Fruit fly (Drosophila melanogaster): Measurements from ENCODE around the gene RabGGTa.

The RabGGTa gene

DNA sequence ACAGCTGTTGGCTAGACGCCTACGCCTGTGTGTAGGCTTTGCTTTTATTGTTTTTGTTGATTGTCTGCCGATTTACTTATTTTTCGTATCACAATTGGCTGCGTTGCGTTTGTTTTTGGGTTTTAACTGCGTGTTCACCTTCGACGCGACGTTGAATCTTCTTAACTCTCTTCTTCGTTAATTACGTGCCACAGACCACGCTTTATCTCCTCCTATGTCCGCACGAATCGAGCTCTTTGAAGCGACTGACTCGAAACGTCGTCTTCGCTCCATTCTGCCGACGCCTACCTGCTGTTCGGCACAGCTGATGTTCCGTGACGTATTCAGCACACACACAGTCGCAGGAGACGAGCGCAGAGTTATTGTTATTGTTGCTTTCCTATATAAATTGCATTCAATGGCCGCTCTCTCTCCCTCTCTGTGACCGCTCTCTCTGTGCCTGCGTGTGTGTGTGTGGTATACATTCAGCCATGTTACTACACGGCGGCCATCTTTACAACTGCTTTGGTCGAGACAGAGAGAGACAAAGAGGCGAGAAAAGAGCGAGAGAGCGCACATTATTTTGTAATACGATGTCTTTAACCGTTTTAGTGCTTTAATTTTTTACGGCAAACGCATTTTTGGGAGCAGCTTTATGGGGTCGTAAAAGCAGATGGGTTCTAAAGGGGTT is 40.9 kb upstream of the RabGGTa start, which contains the start of gene corto (continued):
- TF ChIP-seq sage (GFP tag; optimal IDR thresholded peaks at IDR 0.05) (peak; percentile 13), Hr78 (GFP tag; optimal IDR thresholded peaks at IDR 0.05) (no peak), CG9705 (GFP tag; optimal IDR thresholded peaks at IDR 0.05) (no peak)

DNA sequence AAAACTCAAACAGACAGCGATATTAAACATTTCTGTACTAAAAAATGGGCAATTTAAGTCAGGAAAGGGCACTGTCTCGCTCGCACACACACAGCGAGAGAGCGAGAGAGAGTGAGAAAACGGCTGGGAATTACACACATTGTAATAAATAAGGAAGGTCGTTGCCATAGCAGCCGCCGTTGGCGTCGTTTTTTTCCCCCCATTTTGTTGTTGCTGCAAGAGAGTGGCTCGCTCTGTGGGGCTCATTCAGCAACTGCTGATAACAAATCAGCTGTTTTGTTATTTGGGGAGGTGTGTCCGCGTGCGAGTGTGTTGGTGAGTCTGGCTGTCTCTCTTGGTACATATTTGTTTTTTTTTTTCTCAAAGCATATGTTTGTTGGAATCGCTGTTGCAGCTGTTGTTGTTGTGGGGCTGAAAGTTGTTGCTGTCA is 40.0 kb upstream of the RabGGTa start:
- TF ChIP-seq Hr83 (GFP tag; optimal IDR thresholded peaks at IDR 0.05; ENCODE audit: poor library complexity, severe bottlenecking) (peak; percentile 73), Sp1 (GFP tag; optimal IDR thresholded peaks at IDR 0.05) (peak; percentile 8), CG9705 (GFP tag; optimal IDR thresholded peaks at IDR 0.05) (no peak), CG32264 (GFP tag; optimal IDR thresholded peaks at IDR 0.05) (peak; percentile 14), h (GFP tag; optimal IDR thresholded peaks at IDR 0.05) (peak; percentile 48), br (GFP tag; optimal IDR thresholded peaks at IDR 0.05) (peak; percentile 73), dmrt93B (GFP tag; optimal IDR thresholded peaks at IDR 0.05) (no peak), foxo (GFP tag; optimal IDR thresholded peaks at IDR 0.05) (peak in 1 of 2 experiments; percentile 6), fru (GFP tag; optimal IDR thresholded peaks at IDR 0.05) (peak; percentile 48), OdsH (GFP tag; optimal IDR thresholded peaks at IDR 0.05) (peak; percentile 40), psq (GFP tag; optimal IDR thresholded peaks at IDR 0.05) (peak; percentile 8), Dfd (GFP tag; optimal IDR thresholded peaks at IDR 0.05) (no peak), Hnf4 (GFP tag; optimal IDR thresholded peaks at IDR 0.05) (peak; percentile 37), rgr (GFP tag; optimal IDR thresholded peaks at IDR 0.05) (peak; percentile 35), Mio (GFP tag; optimal IDR thresholded peaks at IDR 0.05) (peak; percentile 12), jim (GFP tag; optimal IDR thresholded peaks at IDR 0.05) (peak; percentile 73), sage (GFP tag; optimal IDR thresholded peaks at IDR 0.05) (peak; percentile 60), woc (GFP tag; optimal IDR thresholded peaks at IDR 0.05) (no peak), CrebA (GFP tag; optimal IDR thresholded peaks at IDR 0.05; ENCODE audit: borderline replicate concordance) (peak; percentile 80), dl (GFP tag; optimal IDR thresholded peaks at IDR 0.05; ENCODE audit: insufficient read depth in 1 of 2, partially characterized antibody in 2 of 2) (peak in 1 of 2 experiments; percentile 61), brk (GFP tag; optimal IDR thresholded peaks at IDR 0.05) (peak; percentile 77), Rel (GFP tag; optimal IDR thresholded peaks at IDR 0.05) (peak; percentile 78), Rel (tag; optimal IDR thresholded peaks at IDR 0.05) (peak; percentile 93), Dif (GFP tag; optimal IDR thresholded peaks at IDR 0.05; ENCODE audit: partially characterized antibody) (peak; percentile 74), sv (GFP tag; optimal IDR thresholded peaks at IDR 0.05) (no peak)

DNA sequence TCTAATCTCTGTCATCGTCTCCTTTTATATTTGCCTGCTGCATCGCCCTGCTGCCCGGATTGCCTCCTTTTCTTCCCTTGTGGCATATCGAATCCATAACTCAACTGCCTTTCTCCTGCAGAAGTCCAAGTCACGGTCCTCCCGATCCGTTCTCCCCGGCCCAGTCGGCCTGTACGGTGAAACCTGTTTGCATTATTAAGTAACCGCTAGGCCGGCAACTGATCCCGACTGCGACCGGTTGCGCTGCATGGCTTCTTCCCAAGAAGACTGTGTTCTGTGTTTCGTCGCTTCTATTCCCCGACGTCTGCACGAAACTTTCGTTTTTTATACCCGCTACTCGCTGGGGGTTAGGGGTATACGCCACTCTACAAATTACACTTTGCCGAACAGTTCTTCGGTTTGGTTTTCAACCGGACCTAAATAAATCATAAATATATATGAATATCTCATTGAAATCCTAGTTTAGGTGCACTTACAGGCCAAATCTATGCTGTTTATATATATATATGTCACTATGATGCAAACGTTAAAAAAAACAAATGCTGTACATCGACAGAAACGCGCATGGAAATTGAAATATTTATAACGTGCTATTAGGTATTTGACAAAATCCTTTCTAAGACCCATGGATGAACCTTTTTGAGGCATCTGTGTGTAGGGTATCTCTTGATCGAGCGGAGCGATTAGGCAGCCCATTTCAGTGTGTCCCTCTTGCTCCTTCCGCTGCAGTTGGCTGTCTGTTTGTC is 38.2 kb upstream of the RabGGTa start:
- no peak for TF ChIP-seq Abd-B (GFP tag; optimal IDR thresholded peaks at IDR 0.05)
- no peak for TF ChIP-seq Rel (GFP tag; optimal IDR thresholded peaks at IDR 0.05)
- TF ChIP-seq Rel (tag; optimal IDR thresholded peaks at IDR 0.05) = no peak
- TF ChIP-seq pan (optimal IDR thresholded peaks at IDR 0.05) = no peak
- TF ChIP-seq fru (GFP tag; optimal IDR thresholded peaks at IDR 0.05) = peak; percentile 65
- TF ChIP-seq sage (GFP tag; optimal IDR thresholded peaks at IDR 0.05) = peak; percentile 29
- TF ChIP-seq Hr83 (GFP tag; optimal IDR thresholded peaks at IDR 0.05; ENCODE audit: poor library complexity, severe bottlenecking) = no peak
- TF ChIP-seq rgr (GFP tag; optimal IDR thresholded peaks at IDR 0.05) = peak; percentile 49
- TF ChIP-seq Vsx2 (GFP tag; optimal IDR thresholded peaks at IDR 0.05; ENCODE audit: partially characterized antibody) = peak; percentile 33
- no peak for TF ChIP-seq Hr78 (GFP tag; optimal IDR thresholded peaks at IDR 0.05)
- peak; percentile 51 for TF ChIP-seq woc (GFP tag; optimal IDR thresholded peaks at IDR 0.05)
- TF ChIP-seq OdsH (GFP tag; optimal IDR thresholded peaks at IDR 0.05) = peak; percentile 50
- no peak for TF ChIP-seq tai (GFP tag; optimal IDR thresholded peaks at IDR 0.05)
- TF ChIP-seq psq (GFP tag; optimal IDR thresholded peaks at IDR 0.05) = peak; percentile 52
- TF ChIP-seq Hnf4 (GFP tag; optimal IDR thresholded peaks at IDR 0.05) = no peak
- TF ChIP-seq Mio (GFP tag; optimal IDR thresholded peaks at IDR 0.05) = no peak
- TF ChIP-seq Sp1 (GFP tag; optimal IDR thresholded peaks at IDR 0.05) = peak; percentile 27
- no peak for TF ChIP-seq jim (GFP tag; optimal IDR thresholded peaks at IDR 0.05)
- TF ChIP-seq Jra (GFP tag; optimal IDR thresholded peaks at IDR 0.05) = no peak
- peak; percentile 50 for TF ChIP-seq dmrt93B (GFP tag; optimal IDR thresholded peaks at IDR 0.05)
- peak in 1 of 2 experiments; percentile 61 for TF ChIP-seq foxo (GFP tag; optimal IDR thresholded peaks at IDR 0.05)
- TF ChIP-seq h (GFP tag; optimal IDR thresholded peaks at IDR 0.05) = peak; percentile 55
- TF ChIP-seq CrebA (GFP tag; optimal IDR thresholded peaks at IDR 0.05; ENCODE audit: borderline replicate concordance) = no peak
- peak; percentile 31 for TF ChIP-seq HLH106 (tag; optimal IDR thresholded peaks at IDR 0.05)
- TF ChIP-seq CG9705 (GFP tag; optimal IDR thresholded peaks at IDR 0.05) = no peak
- TF ChIP-seq brk (GFP tag; optimal IDR thresholded peaks at IDR 0.05) = peak; percentile 56
- TF ChIP-seq ey (GFP tag; optimal IDR thresholded peaks at IDR 0.05) = peak; percentile 44
- TF ChIP-seq Dif (GFP tag; optimal IDR thresholded peaks at IDR 0.05; ENCODE audit: partially characterized antibody) = peak; percentile 32
- no peak for TF ChIP-seq lola (GFP tag; optimal IDR thresholded peaks at IDR 0.05)
- TF ChIP-seq Myc (optimal IDR thresholded peaks at IDR 0.05) = no peak
- no peak for TF ChIP-seq CG32264 (GFP tag; optimal IDR thresholded peaks at IDR 0.05)
- no peak for TF ChIP-seq usp (GFP tag; optimal IDR thresholded peaks at IDR 0.05)
- no peak for TF ChIP-seq dsf (GFP tag; optimal IDR thresholded peaks at IDR 0.05; ENCODE audit: borderline replicate concordance)
- TF ChIP-seq dl (GFP tag; optimal IDR thresholded peaks at IDR 0.05; ENCODE audit: insufficient read depth in 1 of 2, partially characterized antibody in 2 of 2) = no peak
- TF ChIP-seq N (GFP tag; optimal IDR thresholded peaks at IDR 0.05) = no peak
- TF ChIP-seq br (GFP tag; optimal IDR thresholded peaks at IDR 0.05) = peak; percentile 24
- TF ChIP-seq Dfd (GFP tag; optimal IDR thresholded peaks at IDR 0.05) = no peak
- no peak for TF ChIP-seq sv (GFP tag; optimal IDR thresholded peaks at IDR 0.05)
- no peak for TF ChIP-seq GATAd (GFP tag; optimal IDR thresholded peaks at IDR 0.05)

Data from whole organism, wandering third instar larva.